Worm (Caenorhabditis elegans) whole organism, L1 larva: ENCODE results near the gene ubc-9.

Experiments used
- alr-1 ChIP-seq: fragments of 200-800 bp; sonication (Bioruptor generic); optimal IDR thresholded peaks from 2 replicates; lab custom pipeline; 2018; ENCODE audit warnings: borderline replicate concordance, mild to moderate bottlenecking, missing genetic modification characterization, missing compliant biosample characterization
- blmp-1 ChIP-seq: fragments of 150-350 bp; optimal IDR thresholded peaks from 2 replicates; lab custom pipeline; 2014; ENCODE audit warnings: missing biosample characterization, missing genetic modification characterization
- egl-27 ChIP-seq, 2 experiments: fragments of 150-350 bp in 1 of 2; sonication (generic microtip); optimal IDR thresholded peaks; 3 replicates each; lab custom pipeline; 2017 to 2018; ENCODE audit warnings: missing biosample characterization in 2 of 2, missing genetic modification characterization in 2 of 2, missing genetic modification reagents in 2 of 2
- elt-3 ChIP-seq, 6 experiments: fragments of 150-350 bp in 1 of 6; sonication (generic microtip); optimal IDR thresholded peaks; 2 replicates each; lab custom pipeline; 2017 to 2018; ENCODE audit warnings: missing biosample characterization in 6 of 6, missing genetic modification characterization in 6 of 6, inconsistent platforms in 1 of 6
- fkh-10 ChIP-seq: sonication (generic microtip); optimal IDR thresholded peaks from 2 replicates; lab custom pipeline; 2017; ENCODE audit warnings: missing biosample characterization, missing genetic modification reagents, missing genetic modification characterization
- fkh-4 ChIP-seq: sonication (generic microtip); optimal IDR thresholded peaks from 2 replicates; lab custom pipeline; 2016; ENCODE audit warnings: missing compliant biosample characterization, missing genetic modification characterization, borderline replicate concordance
- grh-1 ChIP-seq: fragments of 200-800 bp; sonication (Bioruptor generic); IDR thresholded peaks from 2 replicates; pipeline ENCODE4 v1.3.6; 2022; ENCODE audit warnings: missing genetic modification reagents, missing genetic modification characterization, missing compliant biosample characterization
- lin-39 ChIP-seq: fragments of 150-350 bp; optimal IDR thresholded peaks from 2 replicates; lab custom pipeline; 2014; ENCODE audit warnings: missing biosample characterization, missing genetic modification reagents, missing genetic modification characterization
- nhr-19 ChIP-seq: fragments of 200-800 bp; sonication (Bioruptor generic); conservative IDR thresholded peaks from 2 replicates; pipeline ENCODE4 v1.3.6; 2022; ENCODE audit warnings: missing genetic modification characterization, missing compliant biosample characterization
- nhr-90 ChIP-seq: sonication (generic microtip); optimal IDR thresholded peaks from 2 replicates; lab custom pipeline; 2016; ENCODE audit warnings: mild to moderate bottlenecking, missing genetic modification characterization, missing compliant biosample characterization; ENCODE audit not compliant: poor library complexity
- rnt-1 ChIP-seq: sonication (generic microtip); optimal IDR thresholded peaks from 2 replicates; lab custom pipeline; 2016; ENCODE audit warnings: mild to moderate bottlenecking, missing genetic modification characterization, moderate library complexity, missing compliant biosample characterization

DNA sequence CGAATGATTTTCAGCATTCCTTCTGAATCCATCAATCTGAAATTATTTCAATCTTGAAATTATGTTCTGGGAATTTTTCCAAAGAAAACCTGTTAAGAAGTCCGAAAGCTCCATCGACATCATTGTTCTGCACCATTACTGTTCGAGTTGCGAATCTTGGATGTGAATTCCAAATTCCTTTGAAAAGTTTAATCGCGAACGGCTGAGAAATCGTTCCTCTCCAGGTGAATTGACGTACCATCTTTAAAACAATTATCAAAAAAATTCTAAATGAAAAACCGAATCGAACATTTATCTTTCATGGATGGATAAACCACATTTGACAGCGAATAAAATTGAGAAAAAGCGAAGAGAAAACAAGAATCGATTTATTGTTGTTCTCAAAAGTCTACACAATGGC lies 8.4 kb downstream of the ubc-9 start, which contains the start of gene mrps-21:
- TF ChIP-seq fkh-4 (tag; lab: Kevin White, UChicago) = no peak
- no peak for TF ChIP-seq fkh-10 (GFP tag; lab: Kevin White, UChicago)
- no peak for TF ChIP-seq egl-27 (tag; optimal IDR thresholded peaks at IDR 0.05; lab: Kevin White, UChicago)
- TF ChIP-seq elt-3 (tag; optimal IDR thresholded peaks at IDR 0.05; lab: Kevin White, UChicago) = no peak
- no peak for TF ChIP-seq lin-39
- TF ChIP-seq blmp-1 = no peak
- TF ChIP-seq nhr-90 (tag; lab: Kevin White, UChicago) = no peak
- no peak for TF ChIP-seq rnt-1 (tag; lab: Kevin White, UChicago)
- no peak for TF ChIP-seq nhr-19 (GFP tag; lab: Robert Waterston, UW)
- TF ChIP-seq alr-1 (tag; lab: Kevin White, UChicago) = no peak
- no peak for TF ChIP-seq grh-1
